Worm (Caenorhabditis elegans) whole organism, young adult: Measurements from ENCODE around the gene T26C5.5.
A peak's percentile ranks its signal among the peaks of the same experiment; 100 is the strongest.

ENCODE experiments used
- B0019.2 ChIP-seq: fragments of 200-800 bp; sonication (Bioruptor generic); conservative IDR thresholded peaks from 2 replicates; pipeline ENCODE4 v1.3.6; 2022; ENCODE audit warnings: missing genetic modification reagents, missing genetic modification characterization, missing compliant biosample characterization
- B0261.1 ChIP-seq: sonication (generic microtip); optimal IDR thresholded peaks from 2 replicates; lab custom pipeline; 2016; ENCODE audit warnings: mild to moderate bottlenecking, missing genetic modification characterization, moderate library complexity, missing compliant biosample characterization
- B0336.3 ChIP-seq: fragments of 200-800 bp; sonication (Bioruptor generic); IDR thresholded peaks from 2 replicates; pipeline ENCODE4 v1.3.6; 2022; ENCODE audit warnings: missing genetic modification characterization, missing compliant biosample characterization
- C06A6.2 ChIP-seq: fragments of 200-800 bp; sonication (Bioruptor generic); conservative IDR thresholded peaks from 2 replicates; pipeline ENCODE4 v1.3.6; 2022; ENCODE audit warnings: missing genetic modification characterization, missing compliant biosample characterization
- F10E7.11 ChIP-seq: sonication (generic microtip); optimal IDR thresholded peaks from 2 replicates; lab custom pipeline; 2017; ENCODE audit warnings: mild to moderate bottlenecking, missing genetic modification characterization, moderate library complexity, missing compliant biosample characterization
- Y56A3A.18 ChIP-seq: fragments of 200-800 bp; sonication (Bioruptor generic); IDR thresholded peaks from 2 replicates; pipeline ENCODE4 v1.3.6; 2022; ENCODE audit warnings: missing genetic modification reagents, missing genetic modification characterization, missing compliant biosample characterization
- Y95B8A.8 ChIP-seq: fragments of 200-800 bp; sonication (Bioruptor generic); IDR thresholded peaks from 2 replicates; pipeline ENCODE4 v1.3.6; 2022; ENCODE audit warnings: missing genetic modification reagents, missing genetic modification characterization, missing compliant biosample characterization
- athp-1 ChIP-seq: sonication (generic microtip); optimal IDR thresholded peaks from 2 replicates; lab custom pipeline; 2017; ENCODE audit warnings: mild to moderate bottlenecking, missing genetic modification characterization, missing compliant biosample characterization
- attf-3 ChIP-seq: fragments of 200-800 bp; sonication (Bioruptor generic); conservative IDR thresholded peaks from 2 replicates; pipeline ENCODE4 v1.3.6; 2022; ENCODE audit warnings: missing genetic modification reagents, missing genetic modification characterization, missing compliant biosample characterization
- bed-2 ChIP-seq: fragments of 200-800 bp; sonication (Bioruptor generic); IDR thresholded peaks from 2 replicates; pipeline ENCODE4 v1.3.6; 2022; ENCODE audit warnings: missing genetic modification reagents, missing genetic modification characterization, missing compliant biosample characterization
- ceh-27 ChIP-seq: fragments of 200-800 bp; sonication (Bioruptor generic); optimal IDR thresholded peaks from 2 replicates; lab custom pipeline; 2018; ENCODE audit warnings: mild to moderate bottlenecking, missing genetic modification characterization, moderate library complexity, missing compliant biosample characterization
- ceh-40 ChIP-seq: fragments of 200-800 bp; sonication (Bioruptor generic); IDR thresholded peaks from 2 replicates; pipeline ENCODE4 v1.3.6; 2022; ENCODE audit warnings: missing genetic modification characterization, missing compliant biosample characterization
- chd-7 ChIP-seq: sonication (generic microtip); optimal IDR thresholded peaks from 2 replicates; lab custom pipeline; 2016; ENCODE audit warnings: mild to moderate bottlenecking, missing genetic modification characterization, moderate library complexity, missing compliant biosample characterization
- dpff-1 ChIP-seq: sonication (generic microtip); optimal IDR thresholded peaks from 2 replicates; lab custom pipeline; 2017; ENCODE audit warnings: mild to moderate bottlenecking, missing genetic modification characterization, missing compliant biosample characterization
- dpl-1 ChIP-seq: fragments of 150-350 bp; optimal IDR thresholded peaks from 2 replicates; lab custom pipeline; 2014; ENCODE audit warnings: missing biosample characterization, missing genetic modification reagents, missing genetic modification characterization
- efl-1 ChIP-seq: fragments of 150-350 bp; optimal IDR thresholded peaks from 2 replicates; lab custom pipeline; 2014; ENCODE audit warnings: missing biosample characterization, missing genetic modification reagents, missing genetic modification characterization
- egl-18 ChIP-seq: fragments of 200-800 bp; sonication (Bioruptor generic); IDR thresholded peaks from 2 replicates; pipeline ENCODE4 v1.3.6; 2022; ENCODE audit warnings: missing genetic modification reagents, missing genetic modification characterization, missing compliant biosample characterization
- ekl-4 ChIP-seq: fragments of 200-800 bp; sonication (Bioruptor generic); IDR thresholded peaks from 2 replicates; pipeline ENCODE4 v1.3.6; 2022; ENCODE audit warnings: missing genetic modification reagents, missing genetic modification characterization, missing compliant biosample characterization
- ets-4 ChIP-seq: fragments of 200-800 bp; sonication (Bioruptor generic); optimal IDR thresholded peaks from 2 replicates; lab custom pipeline; 2018; ENCODE audit warnings: mild to moderate bottlenecking, missing genetic modification characterization, missing compliant biosample characterization
- him-1 ChIP-seq: sonication (generic microtip); optimal IDR thresholded peaks from 2 replicates; lab custom pipeline; 2016; ENCODE audit warnings: missing genotype, missing genetic modification reagents, missing genetic modification characterization, missing compliant biosample characterization
- hmg-1.2 ChIP-seq: fragments of 200-800 bp; sonication (Bioruptor generic); IDR thresholded peaks from 2 replicates; pipeline ENCODE4 v1.3.6; 2022; ENCODE audit warnings: missing genetic modification reagents, missing genetic modification characterization, missing compliant biosample characterization
- hmg-20 ChIP-seq: fragments of 200-800 bp; sonication (Bioruptor generic); IDR thresholded peaks from 2 replicates; pipeline ENCODE4 v1.3.6; 2022; ENCODE audit warnings: missing genetic modification reagents, missing genetic modification characterization, missing compliant biosample characterization
- hsf-1 ChIP-seq: fragments of 200-800 bp; sonication (Bioruptor generic); IDR thresholded peaks from 2 replicates; pipeline ENCODE4 v1.3.6; 2022; ENCODE audit warnings: missing genetic modification reagents, missing genetic modification characterization, missing compliant biosample characterization
- let-607 ChIP-seq, 2 experiments: fragments of 200-800 bp in 1 of 2; sonication (Bioruptor generic) in 1 of 2; sonication (generic microtip) in 1 of 2; optimal IDR thresholded peaks; 2 replicates each; lab custom pipeline; 2016 to 2018; ENCODE audit warnings: mild to moderate bottlenecking in 2 of 2, missing compliant biosample characterization in 2 of 2, missing genetic modification characterization in 2 of 2, moderate library complexity in 2 of 2, missing genotype in 1 of 2
- lin-35 ChIP-seq, 3 experiments: fragments of 150-350 bp in 2 of 3; sonication (generic microtip) in 1 of 3; optimal IDR thresholded peaks; 2 replicates each; lab custom pipeline; 2014 to 2018; ENCODE audit warnings: missing biosample characterization in 3 of 3, missing genetic modification characterization in 3 of 3, missing genetic modification reagents in 3 of 3
- lin-54 ChIP-seq: fragments of 200-800 bp; sonication (Bioruptor generic); optimal IDR thresholded peaks from 2 replicates; lab custom pipeline; 2018; ENCODE audit warnings: mild to moderate bottlenecking, missing genetic modification characterization, missing compliant biosample characterization
- madf-6 ChIP-seq: fragments of 200-800 bp; sonication (Bioruptor generic); IDR thresholded peaks from 2 replicates; pipeline ENCODE4 v1.3.6; 2022; ENCODE audit warnings: missing genetic modification reagents, missing genetic modification characterization, missing compliant biosample characterization
- mcd-1 ChIP-seq: fragments of 200-800 bp; sonication (Bioruptor generic); IDR thresholded peaks from 2 replicates; pipeline ENCODE4 v1.3.6; 2022; ENCODE audit warnings: missing genetic modification reagents, missing genetic modification characterization, missing compliant biosample characterization
- mel-28 ChIP-seq: sonication (generic microtip); optimal IDR thresholded peaks from 2 replicates; lab custom pipeline; 2016; ENCODE audit warnings: borderline replicate concordance, mild to moderate bottlenecking, missing genetic modification characterization, missing compliant biosample characterization
- mxl-1 ChIP-seq: sonication (generic microtip); optimal IDR thresholded peaks from 2 replicates; lab custom pipeline; 2016; ENCODE audit warnings: missing genetic modification characterization, missing compliant biosample characterization
- nfyb-1 ChIP-seq: fragments of 200-800 bp; sonication (Bioruptor generic); IDR thresholded peaks from 2 replicates; pipeline ENCODE4 v1.3.6; 2022; ENCODE audit warnings: missing genetic modification reagents, missing genetic modification characterization, missing compliant biosample characterization
- nhr-80 ChIP-seq: sonication (generic microtip); optimal IDR thresholded peaks from 2 replicates; lab custom pipeline; 2016; ENCODE audit warnings: missing genetic modification characterization, missing compliant biosample characterization
- pbrm-1 ChIP-seq: fragments of 200-800 bp; sonication (Bioruptor generic); IDR thresholded peaks from 2 replicates; pipeline ENCODE4 v1.3.6; 2022; ENCODE audit warnings: missing genetic modification reagents, missing genetic modification characterization, missing compliant biosample characterization
- pha-4 ChIP-seq: fragments of 150-350 bp; sonication (generic microtip); optimal IDR thresholded peaks from 2 replicates; lab custom pipeline; 2014; ENCODE audit warnings: missing biosample characterization, missing genetic modification reagents, missing genetic modification characterization
- rcor-1 ChIP-seq: fragments of 200-800 bp; sonication (Bioruptor generic); IDR thresholded peaks from 2 replicates; pipeline ENCODE4 v1.3.6; 2022; ENCODE audit warnings: missing genetic modification reagents, missing genetic modification characterization, missing compliant biosample characterization
- repo-1 ChIP-seq: sonication (generic microtip); optimal IDR thresholded peaks from 2 replicates; lab custom pipeline; 2017; ENCODE audit warnings: mild to moderate bottlenecking, missing genetic modification characterization, missing compliant biosample characterization
- rpc-1 ChIP-seq, 2 experiments: fragments of 150-350 bp in 1 of 2; sonication (generic microtip) in 1 of 2; optimal IDR thresholded peaks; 2 replicates each; lab custom pipeline; 2014 to 2018; ENCODE audit warnings: missing biosample characterization in 1 of 2, missing genetic modification characterization in 1 of 2, missing genetic modification reagents in 1 of 2, missing genotype in 1 of 2
- somi-1 ChIP-seq: fragments of 200-800 bp; sonication (Bioruptor generic); optimal IDR thresholded peaks from 2 replicates; lab custom pipeline; 2018; ENCODE audit warnings: mild to moderate bottlenecking, missing genetic modification characterization, missing compliant biosample characterization
- zfh-2 ChIP-seq: fragments of 200-800 bp; sonication (Bioruptor generic); conservative IDR thresholded peaks from 2 replicates; pipeline ENCODE4 v1.3.6; 2022; ENCODE audit warnings: missing genetic modification reagents, missing genetic modification characterization, missing compliant biosample characterization
- ztf-22 ChIP-seq: fragments of 200-800 bp; sonication (Bioruptor generic); optimal IDR thresholded peaks from 2 replicates; lab custom pipeline; 2018; ENCODE audit warnings: mild to moderate bottlenecking, missing genetic modification characterization, moderate library complexity, missing compliant biosample characterization
- ztf-28 ChIP-seq: fragments of 200-800 bp; sonication (Bioruptor generic); IDR thresholded peaks from 2 replicates; pipeline ENCODE4 v1.3.6; 2022; ENCODE audit warnings: missing genetic modification reagents, missing genetic modification characterization, missing compliant biosample characterization
- ztf-3 ChIP-seq: fragments of 200-800 bp; sonication (Bioruptor generic); optimal IDR thresholded peaks from 2 replicates; lab custom pipeline; 2018; ENCODE audit warnings: mild to moderate bottlenecking, missing genetic modification characterization, missing compliant biosample characterization

T26C5.5 gene

ce11 chrII:9258034-9258556 lies 11.5 kb upstream of the T26C5.5 start:
- TF ChIP-seq pbrm-1 (GFP tag; lab: Robert Waterston, UW) (no peak), mxl-1 (tag; lab: Kevin White, UChicago) (no peak), Y95B8A.8 (GFP tag; lab: Robert Waterston, UW) (no peak)
- TF ChIP-seq, all 124 proteins: peak for 0

- TF ChIP-seq Y56A3A.18 (GFP tag; lab: Robert Waterston, UW) = no peak
- no peak for TF ChIP-seq B0261.1 (tag; lab: Kevin White, UChicago)
- TF ChIP-seq nhr-80 (tag; lab: Kevin White, UChicago) = no peak
- no peak for TF ChIP-seq B0336.3 (GFP tag; lab: Robert Waterston, UW)
- no peak for TF ChIP-seq hmg-1.2 (GFP tag; lab: Robert Waterston, UW)
- no peak for TF ChIP-seq efl-1 (GFP tag; lab: Kevin White, UChicago)
- TF ChIP-seq ceh-40 (GFP tag; lab: Robert Waterston, UW) = no peak
- TF ChIP-seq B0019.2 = no peak
- TF ChIP-seq chd-7 (tag; lab: Kevin White, UChicago) = no peak
- TF ChIP-seq ztf-3 (GFP tag; lab: Kevin White, UChicago) = no peak
- no peak for TF ChIP-seq rpc-1 (optimal IDR thresholded peaks at IDR 0.05; lab: Kevin White, UChicago)
- TF ChIP-seq rpc-1 (tag; optimal IDR thresholded peaks at IDR 0.05; lab: Kevin White, UChicago) = no peak
These were observed 7.6 kb upstream of the T26C5.5 start, which contains the start of gene nlp-82 for ce11 chrII:9254187-9254586. Gene nlp-82, minus strand, starts transcription at chrII:9254287.

ce11 chrII:9251529-9251928 lies 5.0 kb upstream of the T26C5.5 start:
- TF ChIP-seq B0336.3 (GFP tag; lab: Robert Waterston, UW) (no peak), somi-1 (GFP tag; lab: Kevin White, UChicago) (no peak), madf-6 (GFP tag; lab: Robert Waterston, UW) (no peak), hmg-1.2 (GFP tag; lab: Robert Waterston, UW) (no peak), dpff-1 (no peak), F10E7.11 (tag; lab: Kevin White, UChicago) (no peak), rcor-1 (no peak)

- TF ChIP-seq hmg-20 (GFP tag; lab: Robert Waterston, UW) (no peak), ztf-28 (no peak), lin-54 (no peak), mel-28 (no peak), zfh-2 (GFP tag; lab: Robert Waterston, UW) (no peak), lin-35 (GFP tag; optimal IDR thresholded peaks at IDR 0.05; lab: Kevin White, UChicago) (no peak), C06A6.2 (GFP tag; lab: Robert Waterston, UW) (no peak), egl-18 (GFP tag; lab: Robert Waterston, UW) (no peak), ets-4 (GFP tag; lab: Kevin White, UChicago) (no peak), repo-1 (tag; lab: Kevin White, UChicago) (no peak), hsf-1 (GFP tag; lab: Robert Waterston, UW) (no peak), him-1 (tag; lab: Kevin White, UChicago) (no peak)
- TF ChIP-seq, all 124 proteins: peak for 0
These were observed 3.9 kb upstream of the T26C5.5 start, which contains the start of gene T26C5.4 for ce11 chrII:9250422-9250821. Gene T26C5.4, minus strand, starts transcription at chrII:9250522.

- TF ChIP-seq dpff-1 (no peak), C06A6.2 (GFP tag; lab: Robert Waterston, UW) (no peak), athp-1 (tag; lab: Kevin White, UChicago) (no peak), ceh-27 (GFP tag; lab: Kevin White, UChicago) (no peak), let-607 (tag; optimal IDR thresholded peaks at IDR 0.05; lab: Kevin White, UChicago) (peak; percentile 16 to 86), bed-2 (GFP tag; lab: Robert Waterston, UW) (no peak), ets-4 (GFP tag; lab: Kevin White, UChicago) (no peak), lin-35 (GFP tag; optimal IDR thresholded peaks at IDR 0.05; lab: Kevin White, UChicago) (peak in 1 of 3 experiments; percentile 76), nfyb-1 (GFP tag; lab: Robert Waterston, UW) (no peak), mcd-1 (GFP tag; lab: Robert Waterston, UW) (no peak), ekl-4 (GFP tag; lab: Robert Waterston, UW) (no peak), pha-4 (peak; percentile 28), dpl-1 (GFP tag; lab: Kevin White, UChicago) (peak; percentile 25), ztf-22 (no peak), attf-3 (GFP tag; lab: Robert Waterston, UW) (peak; percentile 96)
These were observed 3.7 kb downstream of the T26C5.5 start for ce11 chrII:9242804-9243203.
